Worm (Caenorhabditis elegans) whole organism, L1 larva: ENCODE measurements around the gene K04A8.1.
A peak's percentile ranks its signal among the peaks of the same experiment; 100 is the strongest.

Experiments
- C16A3.4 ChIP-seq: fragments of 150-350 bp; optimal IDR thresholded peaks from 2 replicates; lab custom pipeline; 2014; ENCODE audit warnings: missing biosample characterization, missing genetic modification characterization
- ceh-63 ChIP-seq: fragments of 200-800 bp; sonication (Bioruptor generic); optimal IDR thresholded peaks from 2 replicates; lab custom pipeline; 2018; ENCODE audit warnings: mild to moderate bottlenecking, missing genetic modification characterization, missing compliant biosample characterization
- ceh-8 ChIP-seq: fragments of 200-800 bp; sonication (Bioruptor generic); optimal IDR thresholded peaks from 2 replicates; lab custom pipeline; 2018; ENCODE audit warnings: mild to moderate bottlenecking, missing genetic modification characterization, moderate library complexity, missing compliant biosample characterization
- ceh-88 ChIP-seq: fragments of 200-800 bp; sonication (Bioruptor generic); IDR thresholded peaks from 2 replicates; pipeline ENCODE4 v1.3.6; 2022; ENCODE audit warnings: missing genetic modification characterization, missing compliant biosample characterization
- dsc-1 ChIP-seq: sonication (generic microtip); optimal IDR thresholded peaks from 2 replicates; lab custom pipeline; 2016; ENCODE audit warnings: mild to moderate bottlenecking, missing genetic modification characterization, missing compliant biosample characterization
- efl-1 ChIP-seq, 4 experiments: fragments of 150-350 bp; optimal IDR thresholded peaks in 3 of 4; peaks in 1 of 4; 1 replicate in 1 of 4; 2 replicates in 3 of 4; lab custom pipeline; 2014; ENCODE audit warnings: missing biosample characterization in 2 of 4, missing genetic modification characterization in 2 of 4, missing genetic modification reagents in 2 of 4
- egl-13 ChIP-seq: sonication (generic microtip); optimal IDR thresholded peaks from 2 replicates; lab custom pipeline; 2016; ENCODE audit warnings: missing genotype, missing genetic modification reagents, missing genetic modification characterization, missing compliant biosample characterization
- egl-27 ChIP-seq, 2 experiments: fragments of 150-350 bp in 1 of 2; sonication (generic microtip); optimal IDR thresholded peaks; 3 replicates each; lab custom pipeline; 2017 to 2018; ENCODE audit warnings: missing biosample characterization in 2 of 2, missing genetic modification characterization in 2 of 2, missing genetic modification reagents in 2 of 2
- elt-2 ChIP-seq: sonication (generic microtip); optimal IDR thresholded peaks from 2 replicates; lab custom pipeline; 2016; ENCODE audit warnings: missing genetic modification characterization, mild to moderate bottlenecking, inconsistent platforms, missing compliant biosample characterization, missing genetic modification reagents
- ets-5 ChIP-seq: fragments of 200-800 bp; sonication (Bioruptor generic); IDR thresholded peaks from 2 replicates; pipeline ENCODE4 v1.3.6; 2022; ENCODE audit warnings: missing genetic modification characterization, missing compliant biosample characterization
- fkh-4 ChIP-seq: sonication (generic microtip); optimal IDR thresholded peaks from 2 replicates; lab custom pipeline; 2016; ENCODE audit warnings: missing compliant biosample characterization, missing genetic modification characterization, borderline replicate concordance
- fos-1 ChIP-seq: fragments of 150-350 bp; optimal IDR thresholded peaks from 2 replicates; lab custom pipeline; 2014; ENCODE audit warnings: missing biosample characterization, missing genetic modification characterization
- hlh-17 ChIP-seq: fragments of 200-800 bp; sonication (Bioruptor generic); optimal IDR thresholded peaks from 2 replicates; lab custom pipeline; 2018; ENCODE audit warnings: missing genetic modification characterization, mild to moderate bottlenecking, missing compliant biosample characterization, moderate library complexity, borderline replicate concordance
- isw-1 ChIP-seq: fragments of 200-800 bp; sonication (Bioruptor generic); IDR thresholded peaks from 2 replicates; pipeline ENCODE4 v1.3.6; 2022; ENCODE audit warnings: missing genetic modification characterization, missing compliant biosample characterization
- lin-35 ChIP-seq, 2 experiments: fragments of 150-350 bp; optimal IDR thresholded peaks; 2 replicates each; lab custom pipeline; 2014; ENCODE audit warnings: missing biosample characterization in 2 of 2, missing genetic modification characterization in 2 of 2, missing genetic modification reagents in 2 of 2
- lsy-2 ChIP-seq, 2 experiments: fragments of 150-350 bp; optimal IDR thresholded peaks; 2 replicates each; lab custom pipeline; 2014; ENCODE audit warnings: missing biosample characterization in 2 of 2, missing genetic modification characterization in 2 of 2
- mab-9 ChIP-seq: fragments of 200-800 bp; sonication (Bioruptor generic); IDR thresholded peaks from 2 replicates; pipeline ENCODE4 v1.3.6; 2022; ENCODE audit warnings: missing genetic modification reagents, missing genetic modification characterization, missing compliant biosample characterization
- mef-2 ChIP-seq: fragments of 150-350 bp; optimal IDR thresholded peaks from 2 replicates; lab custom pipeline; 2014; ENCODE audit warnings: missing biosample characterization, missing genetic modification characterization
- nhr-11 ChIP-seq: fragments of 150-350 bp; optimal IDR thresholded peaks from 2 replicates; lab custom pipeline; 2014; ENCODE audit warnings: missing biosample characterization, missing genetic modification characterization
- nhr-12 ChIP-seq: sonication (generic microtip); optimal IDR thresholded peaks from 2 replicates; lab custom pipeline; 2017; ENCODE audit warnings: missing biosample characterization, missing genetic modification characterization
- nhr-19 ChIP-seq: fragments of 200-800 bp; sonication (Bioruptor generic); conservative IDR thresholded peaks from 2 replicates; pipeline ENCODE4 v1.3.6; 2022; ENCODE audit warnings: missing genetic modification characterization, missing compliant biosample characterization
- nhr-28 ChIP-seq: fragments of 150-350 bp; optimal IDR thresholded peaks from 2 replicates; lab custom pipeline; 2014; ENCODE audit warnings: missing biosample characterization, missing genetic modification characterization
- nhr-47 ChIP-seq: sonication (generic microtip); optimal IDR thresholded peaks from 2 replicates; lab custom pipeline; 2016; ENCODE audit warnings: mild to moderate bottlenecking, missing genetic modification characterization, moderate library complexity, missing compliant biosample characterization
- pag-3 ChIP-seq: sonication (generic microtip); optimal IDR thresholded peaks from 2 replicates; lab custom pipeline; 2017; ENCODE audit warnings: missing genetic modification characterization, mild to moderate bottlenecking, missing compliant biosample characterization, antibody characterized with exemption, borderline replicate concordance; ENCODE audit not compliant: insufficient read depth
- pqm-1 ChIP-seq: sonication (generic microtip); optimal IDR thresholded peaks from 3 replicates; lab custom pipeline; 2017; ENCODE audit warnings: missing biosample characterization, missing genetic modification characterization
- rnt-1 ChIP-seq: sonication (generic microtip); optimal IDR thresholded peaks from 2 replicates; lab custom pipeline; 2016; ENCODE audit warnings: mild to moderate bottlenecking, missing genetic modification characterization, moderate library complexity, missing compliant biosample characterization
- snpc-4 ChIP-seq: fragments of 150-350 bp; optimal IDR thresholded peaks from 2 replicates; lab custom pipeline; 2014; ENCODE audit warnings: missing biosample characterization, missing genetic modification characterization
- snu-23 ChIP-seq: sonication (generic microtip); optimal IDR thresholded peaks from 2 replicates; lab custom pipeline; 2016; ENCODE audit warnings: missing genetic modification characterization, missing compliant biosample characterization
- sptf-1 ChIP-seq: fragments of 150-350 bp; optimal IDR thresholded peaks from 2 replicates; lab custom pipeline; 2014; ENCODE audit warnings: missing biosample characterization, missing genetic modification characterization
- sup-37 ChIP-seq: fragments of 200-800 bp; sonication (Bioruptor generic); optimal IDR thresholded peaks from 2 replicates; lab custom pipeline; 2018; ENCODE audit warnings: mild to moderate bottlenecking, missing genetic modification characterization, missing compliant biosample characterization
- tbx-2 ChIP-seq: sonication (generic microtip); optimal IDR thresholded peaks from 2 replicates; lab custom pipeline; 2016; ENCODE audit warnings: missing genetic modification characterization, missing compliant biosample characterization
- tlp-1 ChIP-seq: fragments of 150-350 bp; optimal IDR thresholded peaks from 2 replicates; lab custom pipeline; 2014; ENCODE audit warnings: missing biosample characterization, missing genetic modification characterization
- unc-30 ChIP-seq: sonication (generic microtip); optimal IDR thresholded peaks from 2 replicates; lab custom pipeline; 2017; ENCODE audit warnings: missing biosample characterization, missing genetic modification characterization
- zip-4 ChIP-seq: fragments of 200-800 bp; sonication (Bioruptor generic); optimal IDR thresholded peaks from 2 replicates; lab custom pipeline; 2018; ENCODE audit warnings: mild to moderate bottlenecking, missing genetic modification characterization, moderate library complexity, missing compliant biosample characterization
- ztf-11 ChIP-seq, 2 experiments: sonication (generic microtip); optimal IDR thresholded peaks; 2 replicates each; lab custom pipeline; 2016 to 2017; ENCODE audit warnings: missing genetic modification characterization in 2 of 2, missing biosample characterization in 1 of 2, missing compliant biosample characterization in 1 of 2
- ztf-4 ChIP-seq: fragments of 150-350 bp; optimal IDR thresholded peaks from 2 replicates; lab custom pipeline; 2014; ENCODE audit warnings: missing biosample characterization, missing genetic modification characterization

K04A8.1 gene

DNA sequence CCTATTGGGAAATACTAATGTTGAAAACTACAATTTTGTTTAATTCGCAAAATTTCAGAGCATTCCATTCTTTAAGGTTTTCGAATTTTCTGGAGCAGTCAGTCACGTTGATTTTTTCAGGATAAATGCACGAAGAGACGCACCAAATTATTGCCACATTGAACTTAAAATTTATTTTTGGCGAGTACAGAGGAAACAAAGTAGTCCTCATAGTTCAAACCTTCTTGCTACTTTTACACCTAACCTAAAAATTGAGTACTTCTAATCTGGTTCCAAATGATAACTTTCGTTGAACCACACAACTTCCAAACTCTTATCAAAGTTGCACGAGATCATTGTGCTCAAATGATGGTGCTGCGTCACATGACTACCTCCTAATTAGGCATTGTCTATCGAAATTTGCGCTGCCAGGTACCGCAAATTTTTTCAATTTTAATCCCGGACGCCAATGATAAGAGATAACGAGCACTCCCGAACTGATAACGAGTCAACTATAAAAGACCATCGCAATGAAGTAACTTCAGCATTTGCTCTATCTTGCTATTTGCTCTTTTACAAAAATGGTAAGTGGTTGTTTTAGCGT lies 48.1 kb downstream of the K04A8.1 start, which contains the start of gene cpr-4 (continued):
- TF ChIP-seq snu-23 (GFP tag; lab: Kevin White, UChicago) = no peak
- no peak for TF ChIP-seq egl-27 (tag; optimal IDR thresholded peaks at IDR 0.05; lab: Kevin White, UChicago)
- peak in 1 of 2 experiments; percentile 5 for TF ChIP-seq lsy-2 (tag; optimal IDR thresholded peaks at IDR 0.05; lab: Kevin White, UChicago)
- TF ChIP-seq sptf-1 = no peak
- TF ChIP-seq ets-5 (GFP tag; lab: Robert Waterston, UW) = no peak
- TF ChIP-seq unc-30 (tag; lab: Kevin White, UChicago) = no peak
- TF ChIP-seq mab-9 (GFP tag; lab: Robert Waterston, UW) = no peak
- TF ChIP-seq ceh-63 (GFP tag; lab: Kevin White, UChicago) = no peak
- no peak for TF ChIP-seq mef-2 (tag; lab: Kevin White, UChicago)
- no peak for TF ChIP-seq ceh-88 (GFP tag; lab: Robert Waterston, UW)
- no peak for TF ChIP-seq dsc-1
- TF ChIP-seq ztf-4 (tag; lab: Kevin White, UChicago) = no peak
- TF ChIP-seq nhr-12 (tag; lab: Kevin White, UChicago) = no peak
- no peak for TF ChIP-seq snpc-4 (tag; lab: Kevin White, UChicago)
- peak in 1 of 2 experiments; percentile 44 for TF ChIP-seq lin-35 (GFP tag; optimal IDR thresholded peaks at IDR 0.05; lab: Kevin White, UChicago)
- TF ChIP-seq C16A3.4 = no peak
- no peak for TF ChIP-seq nhr-28 (tag; lab: Kevin White, UChicago)
- no peak for TF ChIP-seq rnt-1
- no peak for TF ChIP-seq nhr-19 (GFP tag; lab: Robert Waterston, UW)
- TF ChIP-seq sup-37 (GFP tag; lab: Kevin White, UChicago) = no peak
- TF ChIP-seq ztf-11 (tag; optimal IDR thresholded peaks at IDR 0.05; lab: Kevin White, UChicago) = no peak
- TF ChIP-seq hlh-17 (GFP tag; lab: Kevin White, UChicago) = no peak
- no peak for TF ChIP-seq fkh-4 (tag; lab: Kevin White, UChicago)
- TF ChIP-seq fos-1 (tag; lab: Kevin White, UChicago) = no peak
- peak; percentile 28 for TF ChIP-seq egl-13 (tag; lab: Kevin White, UChicago)
- TF ChIP-seq nhr-47 (tag; lab: Kevin White, UChicago) = no peak
- TF ChIP-seq tlp-1 (tag; lab: Kevin White, UChicago) = peak; percentile 34
- TF ChIP-seq pqm-1 (tag; lab: Kevin White, UChicago) = peak; percentile 94
- no peak for TF ChIP-seq isw-1 (GFP tag; lab: Robert Waterston, UW)
- no peak for TF ChIP-seq ceh-8
- TF ChIP-seq tbx-2 (tag; lab: Kevin White, UChicago) = no peak

DNA sequence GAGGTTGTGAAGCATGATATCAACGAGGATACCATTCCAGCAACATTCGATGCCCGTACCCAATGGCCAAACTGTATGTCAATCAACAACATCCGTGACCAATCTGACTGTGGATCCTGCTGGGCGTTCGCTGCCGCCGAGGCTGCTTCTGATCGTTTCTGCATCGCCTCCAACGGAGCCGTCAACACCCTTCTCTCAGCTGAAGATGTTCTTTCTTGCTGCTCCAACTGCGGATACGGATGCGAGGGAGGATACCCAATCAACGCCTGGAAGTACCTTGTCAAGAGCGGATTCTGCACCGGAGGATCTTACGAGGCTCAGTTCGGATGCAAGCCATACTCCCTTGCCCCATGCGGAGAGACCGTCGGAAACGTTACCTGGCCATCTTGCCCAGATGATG lies 48.8 kb downstream of the K04A8.1 start:
- TF ChIP-seq ztf-11 (tag; optimal IDR thresholded peaks at IDR 0.05; lab: Kevin White, UChicago) (no peak), efl-1 (optimal IDR thresholded peaks at IDR 0.05; lab: Kevin White, UChicago) (no peak), efl-1 (GFP tag; optimal IDR thresholded peaks at IDR 0.05 in 1 of 2; lab: Kevin White, UChicago) (peak in 1 of 2 experiments; percentile 76), C16A3.4 (no peak)

DNA sequence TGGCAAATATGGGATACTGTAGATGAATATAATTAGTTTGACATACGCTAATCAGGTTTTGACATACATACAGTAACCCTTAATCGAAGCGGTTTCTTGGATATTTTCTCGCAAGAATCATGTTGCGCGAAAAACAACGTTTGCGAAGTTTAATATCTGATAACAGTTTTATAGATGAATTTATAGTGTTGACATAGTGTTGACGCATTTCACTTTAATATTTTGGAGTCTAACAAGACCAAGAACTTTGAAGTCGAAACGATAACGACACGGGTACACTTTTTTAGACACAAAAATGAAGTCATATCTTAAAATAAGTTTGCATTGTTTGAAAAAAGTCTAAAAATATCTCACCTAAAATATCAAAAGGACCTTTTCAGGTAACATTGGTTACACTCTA lies 50.2 kb downstream of the K04A8.1 start:
- TF ChIP-seq pag-3 (tag; lab: Kevin White, UChicago) = no peak
- TF ChIP-seq ztf-11 (tag; optimal IDR thresholded peaks at IDR 0.05; lab: Kevin White, UChicago) = no peak
- TF ChIP-seq elt-2 (tag; lab: Kevin White, UChicago) = peak; percentile 16
- TF ChIP-seq snpc-4 (tag; lab: Kevin White, UChicago) = no peak
- no peak for TF ChIP-seq zip-4 (GFP tag; lab: Kevin White, UChicago)
- TF ChIP-seq nhr-11 (tag; lab: Kevin White, UChicago) = no peak
- TF ChIP-seq fos-1 (tag; lab: Kevin White, UChicago) = no peak
